Worm (Caenorhabditis elegans): ENCODE data around the gene nuo-5.

Gene nuo-5

DNA sequence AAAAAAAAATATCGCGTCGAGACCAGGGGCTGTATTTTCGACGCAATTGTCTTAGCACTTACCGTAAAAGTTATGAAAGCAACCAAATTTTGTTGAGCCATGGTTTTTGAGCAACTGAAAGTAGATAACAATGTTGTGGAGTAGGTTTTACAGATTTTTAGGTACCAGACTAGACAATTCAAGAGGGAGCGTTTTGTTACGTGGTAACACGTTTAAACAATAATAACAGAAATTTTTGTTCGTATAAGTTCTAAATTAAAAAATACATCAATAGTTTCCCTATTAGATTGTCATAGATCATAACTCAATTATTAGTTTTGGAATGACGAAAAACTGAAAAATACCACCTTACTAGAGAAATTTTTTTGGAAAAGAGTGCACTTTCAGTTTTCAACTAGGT lies 51.2 kb downstream of the nuo-5 start, which contains the start of gene srx-24:
Gene srx-24, minus strand, starts transcription at position 101 of the 400 bp plus-strand sequence.
- no peak for TF ChIP-seq T22C8.4 (GFP tag; IDR thresholded peaks at IDR 0.05)

DNA sequence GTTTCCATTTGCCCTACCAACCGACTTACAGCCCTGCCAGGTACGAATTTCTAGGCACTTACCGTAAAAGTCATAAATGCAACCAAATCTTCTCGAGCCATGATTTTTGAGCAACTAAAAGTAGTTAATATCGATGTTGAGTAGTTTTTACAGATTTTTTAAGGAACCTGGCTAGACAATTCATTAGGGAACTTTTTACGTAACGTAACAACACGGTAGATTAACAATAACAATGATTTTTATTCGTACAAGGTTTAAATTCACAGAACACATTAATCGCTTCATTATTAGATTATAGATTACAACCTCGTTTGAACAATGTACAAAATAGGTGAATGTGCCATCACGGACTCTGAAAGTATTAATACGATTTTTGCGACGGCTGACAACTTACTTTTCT lies 54.2 kb downstream of the nuo-5 start, which contains the start of gene srx-26:
Gene srx-26, minus strand, starts transcription at position 101 of the 400 bp plus-strand sequence.
- TF ChIP-seq ztf-23 (GFP tag; IDR thresholded peaks at IDR 0.05), result no peak
- no peak for TF ChIP-seq klf-2 (GFP tag; conservative IDR thresholded peaks at IDR 0.05)
